Fruit fly (Drosophila melanogaster): ENCODE results near the gene Shaw.

DNA sequence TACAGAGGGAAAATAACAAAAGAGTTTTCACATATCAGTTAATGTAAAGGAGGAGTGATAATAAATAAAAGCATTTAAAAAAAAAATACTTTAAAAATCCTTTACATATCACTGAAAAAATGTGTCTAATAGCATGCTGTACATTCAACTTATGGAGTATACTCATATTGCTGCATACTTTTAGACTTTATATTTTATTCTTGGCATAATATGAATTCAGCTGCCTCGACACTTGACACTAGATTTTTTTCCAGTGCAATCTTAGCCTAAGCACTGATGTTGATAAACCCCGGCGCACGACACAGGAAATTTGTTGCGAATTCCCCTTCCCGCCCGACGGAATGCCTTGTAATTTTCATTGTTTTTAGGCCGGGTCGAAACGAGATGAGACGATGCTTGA is 22.5 kb downstream of the Shaw start:
- TF ChIP-seq D1 (tag; optimal IDR thresholded peaks at IDR 0.05) (no peak), EcR (GFP tag; optimal IDR thresholded peaks at IDR 0.05) (no peak)
